Fruit fly (Drosophila melanogaster) whole organism, embryonic: Measurements from ENCODE around the gene fkh.

Experiments used
- Abd-B ChIP-seq: fragments of 200-800 bp; sonication (Bioruptor generic); optimal IDR thresholded peaks from 2 replicates; lab custom pipeline; 2018; ENCODE audit warnings: missing biosample characterization, mild to moderate bottlenecking, missing genetic modification characterization, moderate library complexity
- Antp ChIP-seq: fragments of 200-800 bp; sonication (Bioruptor generic); optimal IDR thresholded peaks from 3 replicates; lab custom pipeline; 2016; ENCODE audit warnings: missing biosample characterization, missing genetic modification characterization
- B-H2 ChIP-seq: fragments of 200-800 bp; sonication (Bioruptor generic); optimal IDR thresholded peaks from 2 replicates; lab custom pipeline; 2018; ENCODE audit warnings: missing biosample characterization, mild to moderate bottlenecking, missing genetic modification characterization
- Bgb ChIP-seq: fragments of 200-800 bp; sonication (Bioruptor generic); IDR thresholded peaks from 2 replicates; pipeline ENCODE4 v1.3.6; 2022; ENCODE audit warnings: missing biosample characterization, missing genetic modification characterization; ENCODE audit not compliant: partially characterized antibody
- CG10543 ChIP-seq: fragments of 200-800 bp; sonication (Bioruptor generic); optimal IDR thresholded peaks from 3 replicates; lab custom pipeline; 2017; ENCODE audit warnings: missing biosample characterization, mild to moderate bottlenecking, missing genetic modification characterization, moderate library complexity
- CG11560 ChIP-seq: fragments of 200-800 bp; sonication (Bioruptor generic); IDR thresholded peaks from 3 replicates; pipeline ENCODE4 v1.3.6; 2022; ENCODE audit warnings: missing biosample characterization, missing genetic modification characterization
- CG11696 ChIP-seq: fragments of 200-800 bp; sonication (Bioruptor generic); IDR thresholded peaks from 2 replicates; pipeline ENCODE4 v1.3.6; 2022; ENCODE audit warnings: missing biosample characterization, missing genetic modification characterization
- CG12659 ChIP-seq: fragments of 200-800 bp; sonication (Bioruptor generic); optimal IDR thresholded peaks from 3 replicates; lab custom pipeline; 2017; ENCODE audit warnings: mild to moderate bottlenecking, missing biosample characterization, missing genetic modification reagents, missing genetic modification characterization
- CG12942 ChIP-seq: fragments of 200-800 bp; sonication (Bioruptor generic); optimal IDR thresholded peaks from 3 replicates; lab custom pipeline; 2016; ENCODE audit warnings: missing biosample characterization, missing genetic modification characterization
- CG13287 ChIP-seq: fragments of 200-800 bp; sonication (Bioruptor generic); IDR thresholded peaks from 2 replicates; pipeline ENCODE4 v1.3.6; 2022; ENCODE audit warnings: missing biosample characterization, missing genetic modification characterization; ENCODE audit not compliant: partially characterized antibody
- CG13296 ChIP-seq: fragments of 200-800 bp; sonication (Bioruptor generic); optimal IDR thresholded peaks from 3 replicates; lab custom pipeline; 2018; ENCODE audit warnings: missing biosample characterization, mild to moderate bottlenecking, missing genetic modification characterization
- CG13624 ChIP-seq: fragments of 200-800 bp; sonication (Bioruptor generic); optimal IDR thresholded peaks from 2 replicates; lab custom pipeline; 2016; ENCODE audit warnings: missing biosample characterization, missing genetic modification characterization
- CG14965 ChIP-seq: fragments of 200-800 bp; sonication (Bioruptor generic); optimal IDR thresholded peaks from 2 replicates; lab custom pipeline; 2016; ENCODE audit warnings: missing biosample characterization, missing genetic modification characterization, borderline replicate concordance
- CG17186 ChIP-seq: fragments of 200-800 bp; sonication (Bioruptor generic); optimal IDR thresholded peaks from 3 replicates; lab custom pipeline; 2017; ENCODE audit warnings: missing biosample characterization, missing genetic modification reagents, missing genetic modification characterization
- CG2202 ChIP-seq: fragments of 200-800 bp; sonication (Bioruptor generic); optimal IDR thresholded peaks from 2 replicates; lab custom pipeline; 2018; ENCODE audit warnings: missing biosample characterization, mild to moderate bottlenecking, missing genetic modification characterization
- CG6683 ChIP-seq: fragments of 200-800 bp; sonication (Bioruptor generic); optimal IDR thresholded peaks from 2 replicates; lab custom pipeline; 2017; ENCODE audit warnings: missing biosample characterization, mild to moderate bottlenecking, missing genetic modification characterization, missing genetic modification reagents
- CG7839 ChIP-seq: fragments of 200-800 bp; sonication (Bioruptor generic); optimal IDR thresholded peaks from 3 replicates; lab custom pipeline; 2018; ENCODE audit warnings: missing biosample characterization, mild to moderate bottlenecking, missing genetic modification characterization, moderate library complexity
- CG7928 ChIP-seq: fragments of 200-800 bp; sonication (Bioruptor generic); optimal IDR thresholded peaks from 2 replicates; lab custom pipeline; 2017; ENCODE audit warnings: missing biosample characterization, mild to moderate bottlenecking, missing genetic modification characterization
- CG9932 ChIP-seq: fragments of 200-800 bp; sonication (Bioruptor generic); IDR thresholded peaks from 2 replicates; pipeline ENCODE4 v1.3.6; 2022; ENCODE audit warnings: missing biosample characterization, missing genetic modification characterization
- Chrac-16 ChIP-seq: fragments of 200-800 bp; sonication (Bioruptor generic); optimal IDR thresholded peaks from 3 replicates; lab custom pipeline; 2016; ENCODE audit warnings: missing biosample characterization, missing genetic modification characterization
- CoRest ChIP-seq: fragments of 200-800 bp; sonication (Bioruptor generic); optimal IDR thresholded peaks from 3 replicates; lab custom pipeline; 2018; ENCODE audit warnings: missing biosample characterization, mild to moderate bottlenecking, missing genetic modification characterization, moderate library complexity
- D19A ChIP-seq: fragments of 200-800 bp; optimal IDR thresholded peaks from 3 replicates; lab custom pipeline; 2019; ENCODE audit warnings: missing biosample characterization, mild to moderate bottlenecking, missing genetic modification characterization, moderate library complexity
- D19B ChIP-seq: fragments of 200-800 bp; sonication (Bioruptor generic); optimal IDR thresholded peaks from 2 replicates; lab custom pipeline; 2017; ENCODE audit warnings: missing biosample characterization, mild to moderate bottlenecking, missing genetic modification characterization
- Dek ChIP-seq: fragments of 200-800 bp; sonication (Bioruptor generic); optimal IDR thresholded peaks from 3 replicates; lab custom pipeline; 2019; ENCODE audit warnings: missing biosample characterization, mild to moderate bottlenecking, missing genetic modification characterization, moderate library complexity
- HLH3B ChIP-seq: fragments of 200-800 bp; sonication (Bioruptor generic); IDR thresholded peaks from 2 replicates; pipeline ENCODE4 v1.3.6; 2022; ENCODE audit warnings: missing biosample characterization, missing genetic modification characterization
- Hand ChIP-seq: fragments of 200-800 bp; sonication (Bioruptor generic); optimal IDR thresholded peaks from 2 replicates; lab custom pipeline; 2017; ENCODE audit warnings: mild to moderate bottlenecking, missing biosample characterization, missing genetic modification reagents, missing genetic modification characterization
- Jarid2 ChIP-seq: fragments of 200-800 bp; sonication (Bioruptor generic); optimal IDR thresholded peaks from 3 replicates; lab custom pipeline; 2017; ENCODE audit warnings: mild to moderate bottlenecking, missing biosample characterization, missing genetic modification reagents, missing genetic modification characterization
- Max ChIP-seq: fragments of 200-800 bp; sonication (Bioruptor generic); optimal IDR thresholded peaks from 2 replicates; lab custom pipeline; 2016; ENCODE audit warnings: missing biosample characterization, mild to moderate bottlenecking, missing genetic modification characterization
- NC2α ChIP-seq: fragments of 200-800 bp; sonication (Bioruptor generic); optimal IDR thresholded peaks from 2 replicates; lab custom pipeline; 2016; ENCODE audit warnings: missing biosample characterization, missing genetic modification characterization
- Nf-YA ChIP-seq: fragments of 200-800 bp; sonication (Bioruptor generic); IDR thresholded peaks from 2 replicates; pipeline ENCODE4 v1.3.6; 2022; ENCODE audit warnings: missing biosample characterization, missing genetic modification characterization
- Xrp1 ChIP-seq: fragments of 200-800 bp; sonication (Bioruptor generic); IDR thresholded peaks from 2 replicates; pipeline ENCODE4 v1.3.6; 2022; ENCODE audit warnings: missing biosample characterization, missing genetic modification characterization
- ap ChIP-seq: fragments of 200-800 bp; sonication (Bioruptor generic); IDR thresholded peaks from 2 replicates; pipeline ENCODE4 v1.3.6; 2022; ENCODE audit warnings: missing biosample characterization, missing genetic modification characterization
- ase ChIP-seq: fragments of 200-800 bp; sonication (Bioruptor generic); IDR thresholded peaks from 3 replicates; pipeline ENCODE4 v1.3.6; 2022; ENCODE audit warnings: missing biosample characterization, missing genetic modification characterization
- bab2 ChIP-seq: fragments of 200-800 bp; sonication (Bioruptor generic); optimal IDR thresholded peaks from 2 replicates; lab custom pipeline; 2016; ENCODE audit warnings: missing biosample characterization, missing genetic modification characterization
- bigmax ChIP-seq: fragments of 200-800 bp; sonication (Bioruptor generic); optimal IDR thresholded peaks from 2 replicates; lab custom pipeline; 2018; ENCODE audit warnings: missing biosample characterization, mild to moderate bottlenecking, missing genetic modification characterization
- bowl ChIP-seq: fragments of 200-800 bp; sonication (Bioruptor generic); IDR thresholded peaks from 2 replicates; pipeline ENCODE4 v1.3.6; 2022; ENCODE audit warnings: missing biosample characterization, missing genetic modification characterization
- br ChIP-seq: fragments of >200 bp; optimal IDR thresholded peaks from 2 replicates; lab custom pipeline; 2017
- crol ChIP-seq: fragments of 200-800 bp; sonication (Bioruptor generic); IDR thresholded peaks from 2 replicates; pipeline ENCODE4 v1.3.6; 2022; ENCODE audit warnings: missing biosample characterization, missing genetic modification characterization
- dysf ChIP-seq: fragments of 200-800 bp; sonication (Bioruptor generic); IDR thresholded peaks from 3 replicates; pipeline ENCODE4 v1.3.6; 2022; ENCODE audit warnings: missing biosample characterization, missing genetic modification characterization
- fd102C ChIP-seq: fragments of 200-800 bp; sonication (Bioruptor generic); optimal IDR thresholded peaks from 2 replicates; lab custom pipeline; 2018; ENCODE audit warnings: missing biosample characterization, mild to moderate bottlenecking, missing genetic modification characterization, moderate library complexity
- gfzf ChIP-seq: fragments of 200-800 bp; sonication (Bioruptor generic); optimal IDR thresholded peaks from 2 replicates; lab custom pipeline; 2016; ENCODE audit warnings: missing biosample characterization, mild to moderate bottlenecking, missing genetic modification characterization, moderate library complexity
- h ChIP-seq: fragments of >200 bp; optimal IDR thresholded peaks from 2 replicates; lab custom pipeline; 2017
- hkb ChIP-seq, 2 experiments: fragments of 200-800 bp in 1 of 2; fragments of >200 bp in 1 of 2; sonication (Bioruptor generic) in 1 of 2; IDR thresholded peaks in 1 of 2; optimal IDR thresholded peaks in 1 of 2; 2 replicates each; pipeline versions ENCODE4 v1.3.6 to Lab custom; 2017 to 2022; ENCODE audit warnings: missing biosample characterization in 1 of 2, missing genetic modification characterization in 1 of 2
- ind ChIP-seq: fragments of 200-800 bp; sonication (Bioruptor generic); optimal IDR thresholded peaks from 3 replicates; lab custom pipeline; 2016; ENCODE audit warnings: missing biosample characterization, missing genetic modification characterization
- mam ChIP-seq: fragments of 200-800 bp; sonication (Bioruptor generic); optimal IDR thresholded peaks from 3 replicates; lab custom pipeline; 2016; ENCODE audit warnings: missing biosample characterization, missing genetic modification characterization
- rib ChIP-seq: fragments of 200-800 bp; sonication (Bioruptor generic); IDR thresholded peaks from 2 replicates; pipeline ENCODE4 v1.3.6; 2022; ENCODE audit warnings: missing biosample characterization, missing genetic modification characterization
- sens-2 ChIP-seq: fragments of 200-800 bp; sonication (Bioruptor generic); IDR thresholded peaks from 2 replicates; pipeline ENCODE4 v1.3.6; 2022; ENCODE audit warnings: missing biosample characterization, missing genetic modification characterization
- sima ChIP-seq: fragments of 200-800 bp; sonication (Bioruptor generic); optimal IDR thresholded peaks from 2 replicates; lab custom pipeline; 2016; ENCODE audit warnings: missing biosample characterization, missing genetic modification characterization
- sr ChIP-seq: fragments of 200-800 bp; sonication (Bioruptor generic); IDR thresholded peaks from 3 replicates; pipeline ENCODE4 v1.3.6; 2022; ENCODE audit warnings: missing biosample characterization, missing genetic modification characterization
- stwl ChIP-seq: fragments of 200-800 bp; sonication (Bioruptor generic); optimal IDR thresholded peaks from 3 replicates; lab custom pipeline; 2018; ENCODE audit warnings: missing biosample characterization, mild to moderate bottlenecking, missing genetic modification characterization, moderate library complexity
- sug ChIP-seq: fragments of 200-800 bp; optimal IDR thresholded peaks from 2 replicates; lab custom pipeline; 2019; ENCODE audit warnings: missing biosample characterization, mild to moderate bottlenecking, missing genetic modification characterization, moderate library complexity
- twi ChIP-seq: fragments of 200-800 bp; optimal IDR thresholded peaks from 2 replicates; lab custom pipeline; 2019; ENCODE audit warnings: missing biosample characterization, mild to moderate bottlenecking, missing genetic modification characterization, moderate library complexity
- yki ChIP-seq: fragments of >200 bp; optimal IDR thresholded peaks from 3 replicates; lab custom pipeline; 2018

fkh gene

dm6 chr3R:28570805-28571204 is 14.3 kb downstream of the fkh start (continued):
- TF ChIP-seq bigmax (GFP tag; lab: Kevin White, UChicago) (no peak), Jarid2 (GFP tag; lab: Kevin White, UChicago) (peak; percentile 9), CG6683 (GFP tag; lab: Kevin White, UChicago) (peak; percentile 9), HLH3B (GFP tag; lab: Robert Waterston, UW) (no peak), Nf-YA (GFP tag; lab: Robert Waterston, UW) (no peak), CG9932 (GFP tag; lab: Robert Waterston, UW) (no peak), D19A (tag; lab: Kevin White, UChicago) (no peak), D19B (GFP tag; lab: Kevin White, UChicago) (peak; percentile 19), sr (GFP tag; lab: Robert Waterston, UW) (no peak), ind (GFP tag; lab: Kevin White, UChicago) (no peak), stwl (tag; lab: Kevin White, UChicago) (no peak), CG14965 (no peak), Abd-B (GFP tag; lab: Kevin White, UChicago) (no peak), B-H2 (GFP tag; lab: Kevin White, UChicago) (no peak), CG17186 (no peak), CG13287 (GFP tag; lab: Robert Waterston, UW) (no peak), CG7839 (tag; lab: Kevin White, UChicago) (peak; percentile 26), Bgb (no peak), ap (GFP tag; lab: Robert Waterston, UW) (no peak), CoRest (peak; percentile 44), ase (GFP tag; lab: Robert Waterston, UW) (no peak), Antp (no peak), Max (no peak), Hand (GFP tag; lab: Kevin White, UChicago) (no peak), br (lab: Kevin White, UChicago) (no peak), gfzf (GFP tag; lab: Kevin White, UChicago) (no peak), Xrp1 (GFP tag; lab: Robert Waterston, UW) (no peak), CG13624 (GFP tag; lab: Kevin White, UChicago) (no peak), CG2202 (tag; lab: Kevin White, UChicago) (peak; percentile 37), rib (GFP tag; lab: Robert Waterston, UW) (no peak), NC2α (GFP tag; lab: Kevin White, UChicago) (no peak), hkb (optimal IDR thresholded peaks at IDR 0.05; lab: Kevin White, UChicago) (no peak), hkb (GFP tag; IDR thresholded peaks at IDR 0.05; lab: Robert Waterston, UW) (no peak), bowl (GFP tag; lab: Robert Waterston, UW) (no peak), sug (no peak), CG10543 (GFP tag; lab: Kevin White, UChicago) (no peak), h (lab: Kevin White, UChicago) (no peak), sens-2 (GFP tag; lab: Robert Waterston, UW) (no peak), crol (no peak), dysf (GFP tag; lab: Robert Waterston, UW) (no peak), Chrac-16 (GFP tag; lab: Kevin White, UChicago) (no peak), CG12659 (no peak), fd102C (no peak), CG11560 (tag; lab: Robert Waterston, UW) (no peak), Dek (tag; lab: Kevin White, UChicago) (peak; percentile 10), CG11696 (GFP tag; lab: Robert Waterston, UW) (no peak), CG13296 (GFP tag; lab: Kevin White, UChicago) (peak; percentile 56), CG12942 (GFP tag; lab: Kevin White, UChicago) (no peak), CG7928 (GFP tag; lab: Kevin White, UChicago) (no peak), yki (lab: Kevin White, UChicago) (no peak), mam (GFP tag; lab: Kevin White, UChicago) (no peak), twi (no peak), bab2 (GFP tag; lab: Kevin White, UChicago) (no peak), sima (no peak)
